Worm (Caenorhabditis elegans): ENCODE results near the gene rmd-3.

DNA sequence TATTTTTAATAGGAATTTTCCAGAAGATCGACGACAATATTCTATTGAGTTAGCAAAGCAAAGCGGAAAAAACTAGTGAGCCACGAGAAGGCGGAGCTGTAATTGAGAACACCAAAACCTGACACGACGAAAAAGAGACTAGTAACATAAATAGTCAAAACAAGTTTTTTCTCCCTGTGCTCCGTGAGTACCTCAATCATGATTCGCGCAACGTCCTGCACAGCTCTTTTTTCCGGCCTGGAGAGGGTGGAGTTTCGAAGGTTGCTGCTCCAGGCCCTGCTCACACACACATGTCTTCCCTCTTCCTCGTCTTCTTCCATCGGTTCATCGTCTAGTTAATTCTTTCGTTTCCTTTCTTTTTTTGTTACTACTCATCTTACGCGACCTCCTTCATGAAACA lies 12.2 kb upstream of the rmd-3 start, which contains the start of gene clh-2:
- TF ChIP-seq fkh-10 (GFP tag; optimal IDR thresholded peaks at IDR 0.05) (no peak), snpc-4 (tag; optimal IDR thresholded peaks at IDR 0.05) (no peak)

Data from whole organism, L3 larva.